Worm (Caenorhabditis elegans): ENCODE results near the gene rsp-2.

DNA sequence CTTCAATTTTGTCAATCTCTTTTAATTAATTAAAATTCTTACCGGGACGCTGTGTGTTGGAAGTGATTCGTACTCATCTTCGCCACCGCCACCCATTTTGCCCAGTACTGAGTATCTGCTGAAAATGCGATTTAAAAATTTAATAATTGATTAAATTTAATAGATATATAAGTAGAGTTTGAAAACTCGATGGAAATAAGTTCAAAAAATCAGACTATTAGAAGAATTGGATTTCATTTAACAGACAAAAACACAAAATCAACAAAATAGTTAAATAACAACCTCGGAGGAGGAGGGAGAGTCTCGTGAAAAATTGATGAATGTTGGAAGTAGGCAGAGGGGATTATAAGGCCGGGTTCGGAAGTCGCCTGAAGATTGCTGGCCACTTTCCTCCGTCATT is 19.2 kb upstream of the rsp-2 start, which contains the start of gene mfn-1:
- TF ChIP-seq madf-10 (tag; optimal IDR thresholded peaks at IDR 0.05), result no peak
- no peak for TF ChIP-seq pha-4 (tag; optimal IDR thresholded peaks at IDR 0.05)
- no peak for TF ChIP-seq sptf-2 (GFP tag; optimal IDR thresholded peaks at IDR 0.05)
- TF ChIP-seq snpc-1.3 (tag; optimal IDR thresholded peaks at IDR 0.05; ENCODE audit: insufficient read depth), result no peak
- no peak for TF ChIP-seq attf-5 (GFP tag; optimal IDR thresholded peaks at IDR 0.05)
- no peak for TF ChIP-seq snpc-4 (GFP tag; optimal IDR thresholded peaks at IDR 0.05)
- no peak for TF ChIP-seq snpc-4 (tag; optimal IDR thresholded peaks at IDR 0.05)
- TF ChIP-seq unc-62 (GFP tag; optimal IDR thresholded peaks at IDR 0.05), result no peak
- TF ChIP-seq zfh-2 (GFP tag; conservative IDR thresholded peaks at IDR 0.05), result no peak
- no peak for TF ChIP-seq ZK185.1 (tag; optimal IDR thresholded peaks at IDR 0.05; ENCODE audit: poor library complexity, severe bottlenecking)
- TF ChIP-seq egl-44 (GFP tag; IDR thresholded peaks at IDR 0.05), result no peak
- TF ChIP-seq efl-1 (GFP tag; optimal IDR thresholded peaks at IDR 0.05), result no peak
- no peak for TF ChIP-seq nfyb-1 (GFP tag; IDR thresholded peaks at IDR 0.05)
